Fruit fly (Drosophila melanogaster) whole organism, prepupa: ENCODE data around the gene CG33631.

Experiments used
- CG10669 ChIP-seq: fragments of 200-800 bp; sonication (Bioruptor generic); optimal IDR thresholded peaks from 3 replicates; lab custom pipeline; 2018; ENCODE audit warnings: missing biosample characterization, mild to moderate bottlenecking, missing genetic modification characterization, moderate library complexity
- CG11294 ChIP-seq: fragments of 200-800 bp; sonication (Bioruptor generic); IDR thresholded peaks from 2 replicates; pipeline ENCODE4 v1.3.6; 2022; ENCODE audit warnings: missing biosample characterization, missing genetic modification characterization
- CG16779 ChIP-seq: fragments of 200-800 bp; sonication (Bioruptor generic); optimal IDR thresholded peaks from 3 replicates; lab custom pipeline; 2017; ENCODE audit warnings: missing biosample characterization, mild to moderate bottlenecking, missing genetic modification characterization
- Ets21C ChIP-seq: fragments of 200-800 bp; sonication (Bioruptor generic); optimal IDR thresholded peaks from 3 replicates; lab custom pipeline; 2016; ENCODE audit warnings: missing biosample characterization, missing genetic modification characterization
- Gug ChIP-seq: fragments of 200-800 bp; sonication (Bioruptor generic); IDR thresholded peaks from 2 replicates; pipeline ENCODE4 v1.3.6; 2022; ENCODE audit warnings: missing biosample characterization, missing genetic modification characterization
- Hr39 ChIP-seq: fragments of 200-800 bp; sonication (Bioruptor generic); optimal IDR thresholded peaks from 2 replicates; lab custom pipeline; 2016; ENCODE audit warnings: missing biosample characterization, missing genetic modification characterization
- Hr4 ChIP-seq: fragments of 200-800 bp; sonication (Bioruptor generic); optimal IDR thresholded peaks from 3 replicates; lab custom pipeline; 2016; ENCODE audit warnings: missing biosample characterization, missing genetic modification characterization
- Lpt ChIP-seq: fragments of 200-800 bp; sonication (Bioruptor generic); optimal IDR thresholded peaks from 3 replicates; lab custom pipeline; 2016; ENCODE audit warnings: missing biosample characterization, missing genetic modification characterization
- Sox15 ChIP-seq: fragments of 200-800 bp; sonication (Bioruptor generic); optimal IDR thresholded peaks from 3 replicates; lab custom pipeline; 2016; ENCODE audit warnings: missing biosample characterization, missing genetic modification characterization
- dac ChIP-seq: fragments of 200-800 bp; sonication (Bioruptor generic); optimal IDR thresholded peaks from 2 replicates; lab custom pipeline; 2017; ENCODE audit warnings: missing biosample characterization, mild to moderate bottlenecking, missing genetic modification characterization
- fd85E ChIP-seq: fragments of 200-800 bp; sonication (Bioruptor generic); optimal IDR thresholded peaks from 3 replicates; lab custom pipeline; 2016; ENCODE audit warnings: missing biosample characterization, missing genetic modification characterization
- lz ChIP-seq: fragments of 200-800 bp; sonication (Bioruptor generic); optimal IDR thresholded peaks from 3 replicates; lab custom pipeline; 2016; ENCODE audit warnings: missing biosample characterization, missing genetic modification characterization
- svp ChIP-seq: fragments of 200-800 bp; sonication (Bioruptor generic); peaks from one replicate; lab custom pipeline; 2016; ENCODE audit warnings: missing biosample characterization, missing genetic modification characterization

DNA sequence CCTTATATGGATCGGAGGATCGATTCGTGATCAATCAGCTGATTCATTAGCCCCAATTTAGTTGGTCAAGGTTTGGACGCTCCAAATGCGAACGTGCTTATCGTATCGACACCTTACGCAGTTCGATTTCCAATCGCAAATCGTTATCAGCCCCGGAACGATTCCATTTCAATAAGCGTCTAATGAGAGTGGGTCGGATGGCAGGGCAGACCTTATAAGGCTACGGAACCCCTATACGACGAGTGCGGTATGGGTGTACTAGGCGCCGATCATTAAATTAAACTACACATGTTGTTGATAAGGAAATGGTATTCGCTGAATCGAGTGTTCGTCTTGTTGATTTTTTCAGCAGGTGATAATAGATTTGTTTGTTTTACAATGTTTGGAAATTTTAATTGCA is 28.0 kb upstream of the CG33631 start:
- TF ChIP-seq Ets21C (GFP tag; lab: Kevin White, UChicago) (no peak), Gug (GFP tag; lab: Robert Waterston, UW) (no peak), Hr4 (GFP tag; lab: Kevin White, UChicago) (no peak), CG11294 (GFP tag; lab: Robert Waterston, UW) (no peak), CG16779 (tag; lab: Kevin White, UChicago) (no peak), Hr39 (GFP tag; lab: Kevin White, UChicago) (no peak), fd85E (GFP tag; lab: Kevin White, UChicago) (no peak), CG10669 (GFP tag; lab: Kevin White, UChicago) (no peak), Sox15 (GFP tag; lab: Kevin White, UChicago) (no peak), lz (GFP tag; lab: Kevin White, UChicago) (no peak), svp (GFP tag; lab: Kevin White, UChicago) (peak; percentile 54), Lpt (GFP tag; lab: Kevin White, UChicago) (no peak), dac (GFP tag; lab: Kevin White, UChicago) (no peak)
